Fruit fly (Drosophila melanogaster): ENCODE data around the gene CG43373.
A peak's percentile ranks its signal among the peaks of the same experiment; 100 is the strongest.

Gene CG43373

dm6 chr3L:16463846-16464245 lies 79.3 kb downstream of the CG43373 start (continued):
- no peak for TF ChIP-seq disco-r (GFP tag; optimal IDR thresholded peaks at IDR 0.05)
- no peak for TF ChIP-seq CG4282 (GFP tag; optimal IDR thresholded peaks at IDR 0.05)
- TF ChIP-seq CG12942 (GFP tag; optimal IDR thresholded peaks at IDR 0.05) = no peak
- no peak for TF ChIP-seq CG11398 (GFP tag; optimal IDR thresholded peaks at IDR 0.05)
- TF ChIP-seq Hr78 (GFP tag; optimal IDR thresholded peaks at IDR 0.05) = no peak
- no peak for TF ChIP-seq chif (GFP tag; optimal IDR thresholded peaks at IDR 0.05)
- peak; percentile 27 for TF ChIP-seq Sox100B (GFP tag; optimal IDR thresholded peaks at IDR 0.05)
- TF ChIP-seq Asciz (GFP tag; optimal IDR thresholded peaks at IDR 0.05) = peak; percentile 38
- TF ChIP-seq CG10274 (GFP tag; optimal IDR thresholded peaks at IDR 0.05) = no peak
- TF ChIP-seq CG11093 (GFP tag; IDR thresholded peaks at IDR 0.05) = no peak
- TF ChIP-seq CG10979 (tag; optimal IDR thresholded peaks at IDR 0.05) = peak; percentile 28
- no peak for TF ChIP-seq pan (optimal IDR thresholded peaks at IDR 0.05)
- TF ChIP-seq pan (GFP tag; optimal IDR thresholded peaks at IDR 0.05 in 1 of 2, IDR thresholded peaks at IDR 0.05 in 1 of 2) = no peak
- TF ChIP-seq abd-A (tag; optimal IDR thresholded peaks at IDR 0.05) = no peak
- no peak for TF ChIP-seq CG8765 (GFP tag; IDR thresholded peaks at IDR 0.05)
- peak in 1 of 2 experiments; percentile 51 for TF ChIP-seq bsh (GFP tag; optimal IDR thresholded peaks at IDR 0.05)
- peak; percentile 12 for TF ChIP-seq CG2678 (tag; optimal IDR thresholded peaks at IDR 0.05)
- no peak for TF ChIP-seq bab2 (GFP tag; optimal IDR thresholded peaks at IDR 0.05)
- TF ChIP-seq CG4617 (GFP tag; optimal IDR thresholded peaks at IDR 0.05; ENCODE audit: borderline replicate concordance) = no peak
- no peak for TF ChIP-seq CG11696 (GFP tag; IDR thresholded peaks at IDR 0.05)
- no peak for TF ChIP-seq sug (tag; optimal IDR thresholded peaks at IDR 0.05)
- TF ChIP-seq wor (GFP tag; IDR thresholded peaks at IDR 0.05) = no peak
- TF ChIP-seq HmgZ (tag; optimal IDR thresholded peaks at IDR 0.05) = no peak
- no peak for TF ChIP-seq CG7963 (GFP tag; IDR thresholded peaks at IDR 0.05; ENCODE audit: partially characterized antibody)
- no peak for TF ChIP-seq en (GFP tag; optimal IDR thresholded peaks at IDR 0.05)
- no peak for TF ChIP-seq CG6765 (GFP tag; optimal IDR thresholded peaks at IDR 0.05)
- peak; percentile 22 for TF ChIP-seq nmo (GFP tag; optimal IDR thresholded peaks at IDR 0.05)
- no peak for TF ChIP-seq fd3F (GFP tag; optimal IDR thresholded peaks at IDR 0.05)
- TF ChIP-seq knrl (GFP tag; IDR thresholded peaks at IDR 0.05; ENCODE audit: partially characterized antibody) = no peak
- TF ChIP-seq gt (GFP tag; IDR thresholded peaks at IDR 0.05) = no peak
- peak; percentile 26 for TF ChIP-seq gem (tag; optimal IDR thresholded peaks at IDR 0.05)
- peak; percentile 9 for TF ChIP-seq CG4424 (GFP tag; optimal IDR thresholded peaks at IDR 0.05)
- no peak for TF ChIP-seq unpg (GFP tag; optimal IDR thresholded peaks at IDR 0.05)
- no peak for TF ChIP-seq ci (GFP tag; IDR thresholded peaks at IDR 0.05)
- no peak for TF ChIP-seq Dref (GFP tag; IDR thresholded peaks at IDR 0.05)
- no peak for TF ChIP-seq CG31224 (GFP tag; IDR thresholded peaks at IDR 0.05)
- no peak for TF ChIP-seq vvl (GFP tag; IDR thresholded peaks at IDR 0.05)
- TF ChIP-seq toy (GFP tag; IDR thresholded peaks at IDR 0.05) = no peak
- TF ChIP-seq CG18619 (GFP tag; optimal IDR thresholded peaks at IDR 0.05) = no peak
- TF ChIP-seq mld (GFP tag; IDR thresholded peaks at IDR 0.05; ENCODE audit: partially characterized antibody) = no peak
- no peak for TF ChIP-seq insv (GFP tag; optimal IDR thresholded peaks at IDR 0.05)
- peak; percentile 1 for TF ChIP-seq az2 (GFP tag; optimal IDR thresholded peaks at IDR 0.05)
- TF ChIP-seq Dek (tag; optimal IDR thresholded peaks at IDR 0.05) = no peak
- TF ChIP-seq CG18764 (GFP tag; optimal IDR thresholded peaks at IDR 0.05) = no peak
- TF ChIP-seq Hr51 (GFP tag; optimal IDR thresholded peaks at IDR 0.05) = peak in 1 of 2 experiments; percentile 10
- no peak for TF ChIP-seq trh (GFP tag; optimal IDR thresholded peaks at IDR 0.05)
- no peak for TF ChIP-seq Lpt (GFP tag; optimal IDR thresholded peaks at IDR 0.05)
- no peak for TF ChIP-seq NC2β (GFP tag; optimal IDR thresholded peaks at IDR 0.05)
- no peak for TF ChIP-seq ssp (GFP tag; IDR thresholded peaks at IDR 0.05)
- no peak for TF ChIP-seq BtbVII (GFP tag; optimal IDR thresholded peaks at IDR 0.05)
- TF ChIP-seq bbx (GFP tag; IDR thresholded peaks at IDR 0.05; ENCODE audit: partially characterized antibody) = no peak
